Fruit fly (Drosophila melanogaster): ENCODE results near the gene lft.

Gene lft

DNA sequence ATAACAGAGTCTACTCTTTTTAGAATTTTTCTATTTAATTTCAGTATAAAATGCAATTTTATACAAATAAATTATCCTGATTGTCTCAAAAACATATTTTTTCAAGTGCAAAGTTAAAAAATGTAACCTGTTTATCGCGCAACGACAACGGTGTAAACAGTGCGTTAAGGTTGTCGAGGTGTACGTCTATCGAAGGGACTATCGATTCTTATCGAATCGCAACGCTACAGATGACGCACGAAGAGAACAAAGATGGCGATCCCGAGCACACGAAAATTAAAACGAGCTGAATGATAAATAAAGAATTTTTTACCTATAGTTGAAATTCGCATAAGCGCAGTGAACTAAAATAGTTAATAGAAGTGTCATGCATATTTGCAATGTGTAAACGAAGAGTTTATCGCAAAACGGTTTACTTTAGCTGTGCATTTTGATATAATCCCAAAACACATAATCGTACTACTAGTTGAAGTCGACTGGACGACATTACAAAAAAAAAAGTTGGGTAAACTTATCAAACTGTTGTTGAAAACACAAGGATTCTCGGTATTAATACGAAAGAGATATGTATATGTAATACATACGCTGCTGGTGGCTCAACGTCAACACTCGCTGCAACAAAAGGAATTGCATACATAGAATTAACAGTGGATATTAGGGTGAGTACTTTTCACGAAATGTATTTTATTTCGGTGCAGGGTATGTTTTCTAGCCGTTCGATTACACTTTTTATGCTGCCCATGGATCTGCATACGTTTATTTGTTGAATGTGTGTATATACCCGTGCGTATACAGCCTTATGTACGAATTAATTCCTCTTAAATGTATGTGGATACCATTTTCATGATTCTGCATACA lies 23.8 kb downstream of the lft start, which contains the start of gene da (continued):
- TF ChIP-seq Doc3 (GFP tag; IDR thresholded peaks at IDR 0.05; ENCODE audit: partially characterized antibody) (no peak), vnd (GFP tag; IDR thresholded peaks at IDR 0.05; ENCODE audit: partially characterized antibody) (no peak; the same call in 2 of the 3 replicates), tna (GFP tag; IDR thresholded peaks at IDR 0.05; ENCODE audit: partially characterized antibody) (peak; percentile 13; the same call in 1 of the 2 replicates), cg (GFP tag; optimal IDR thresholded peaks at IDR 0.05) (no peak), ap (GFP tag; IDR thresholded peaks at IDR 0.05) (no peak), CG10147 (GFP tag; optimal IDR thresholded peaks at IDR 0.05) (no peak), YL-1 (GFP tag; optimal IDR thresholded peaks at IDR 0.05) (peak; percentile 89), mam (GFP tag; optimal IDR thresholded peaks at IDR 0.05) (peak; percentile 70), CG32532 (GFP tag; IDR thresholded peaks at IDR 0.05) (peak; percentile 66), Med (GFP tag) (peak; percentile 92), ato (GFP tag; IDR thresholded peaks at IDR 0.05; ENCODE audit: partially characterized antibody) (peak; percentile 17; the same call in 1 of the 2 replicates), CG3726 (GFP tag; IDR thresholded peaks at IDR 0.05) (no peak), Pdp1 (GFP tag; optimal IDR thresholded peaks at IDR 0.05) (peak; percentile 33 to 69), CG8359 (GFP tag; optimal IDR thresholded peaks at IDR 0.05; ENCODE audit: borderline replicate concordance) (no peak), CG2120 (GFP tag; optimal IDR thresholded peaks at IDR 0.05) (peak; percentile 79), NC2α (GFP tag; optimal IDR thresholded peaks at IDR 0.05) (no peak), luna (GFP tag; optimal IDR thresholded peaks at IDR 0.05) (no peak), z (GFP tag; IDR thresholded peaks at IDR 0.05) (no peak), Jarid2 (GFP tag; optimal IDR thresholded peaks at IDR 0.05) (no peak), unpg (GFP tag; optimal IDR thresholded peaks at IDR 0.05) (peak; percentile 52), Hsf (GFP tag; optimal IDR thresholded peaks at IDR 0.05) (peak; percentile 73), CG17802 (tag; optimal IDR thresholded peaks at IDR 0.05) (peak; percentile 95), ase (GFP tag; IDR thresholded peaks at IDR 0.05) (peak; percentile 42; the same call in 1 of the 3 replicates), CG6654 (GFP tag; optimal IDR thresholded peaks at IDR 0.05) (no peak), CG10321 (GFP tag; IDR thresholded peaks at IDR 0.05) (no peak), CG18262 (tag; optimal IDR thresholded peaks at IDR 0.05) (peak; percentile 58), gcm2 (GFP tag; optimal IDR thresholded peaks at IDR 0.05) (no peak), ken (GFP tag; IDR thresholded peaks at IDR 0.05) (peak; percentile 49; the same call in 1 of the 3 replicates), trh (GFP tag; optimal IDR thresholded peaks at IDR 0.05) (no peak), slou (GFP tag; optimal IDR thresholded peaks at IDR 0.05) (no peak), tll (GFP tag; optimal IDR thresholded peaks at IDR 0.05) (peak in 1 of 2 experiments; percentile 12), CG9215 (GFP tag; IDR thresholded peaks at IDR 0.05) (no peak), dysf (GFP tag; IDR thresholded peaks at IDR 0.05) (peak; percentile 64; the same call in 2 of the 3 replicates), HmgD (GFP tag; optimal IDR thresholded peaks at IDR 0.05) (peak; percentile 53), crol (GFP tag; IDR thresholded peaks at IDR 0.05) (no peak), Nf-YB (GFP tag; optimal IDR thresholded peaks at IDR 0.05) (peak; percentile 38), Ravus (GFP tag; IDR thresholded peaks at IDR 0.05) (no peak), CG42726 (GFP tag; IDR thresholded peaks at IDR 0.05; ENCODE audit: partially characterized antibody) (no peak), Nf-YA (GFP tag; IDR thresholded peaks at IDR 0.05) (no peak), Hr39 (optimal IDR thresholded peaks at IDR 0.05) (no peak), HLH3B (GFP tag; IDR thresholded peaks at IDR 0.05) (peak; percentile 52), CG17385 (GFP tag; optimal IDR thresholded peaks at IDR 0.05) (peak; percentile 26), CG11695 (GFP tag; IDR thresholded peaks at IDR 0.05) (0 out of 3 replicates have a peak, but pooled peaks have one; percentile 38), org-1 (GFP tag; optimal IDR thresholded peaks at IDR 0.05) (no peak), bcd (GFP tag; optimal IDR thresholded peaks at IDR 0.05) (peak; percentile 58), CG43689 (GFP tag; IDR thresholded peaks at IDR 0.05) (no peak), Fer1 (GFP tag; optimal IDR thresholded peaks at IDR 0.05) (peak; percentile 26), mld (GFP tag; IDR thresholded peaks at IDR 0.05; ENCODE audit: partially characterized antibody) (no peak), eve (GFP tag; optimal IDR thresholded peaks at IDR 0.05) (peak in 1 of 2 experiments; percentile 76)

All from whole organism, embryonic.